Fruit fly (Drosophila melanogaster) whole organism: ENCODE measurements around the gene CG31551.

ENCODE experiments used
- CG8478 ChIP-seq: fragments of >200 bp; optimal IDR thresholded peaks from 2 replicates; lab custom pipeline; 2018; ENCODE audit warnings: inconsistent platforms
- Dll ChIP-seq: fragments of >200 bp; optimal IDR thresholded peaks from 2 replicates; lab custom pipeline; 2017
- EcR ChIP-seq, 2 experiments: fragments of >200 bp; optimal IDR thresholded peaks; 2 replicates each; lab custom pipeline; 2017; ENCODE audit warnings: missing biosample characterization in 2 of 2, missing genetic modification characterization in 2 of 2, missing genetic modification reagents in 2 of 2
- pan ChIP-seq: fragments of >200 bp; optimal IDR thresholded peaks from 2 replicates; lab custom pipeline; 2017
- psq ChIP-seq: fragments of >200 bp; optimal IDR thresholded peaks from 2 replicates; lab custom pipeline; 2017
- usp ChIP-seq: fragments of >200 bp; optimal IDR thresholded peaks from 2 replicates; lab custom pipeline; 2017; ENCODE audit warnings: missing biosample characterization, missing genetic modification characterization, mixed read lengths

Gene CG31551

DNA sequence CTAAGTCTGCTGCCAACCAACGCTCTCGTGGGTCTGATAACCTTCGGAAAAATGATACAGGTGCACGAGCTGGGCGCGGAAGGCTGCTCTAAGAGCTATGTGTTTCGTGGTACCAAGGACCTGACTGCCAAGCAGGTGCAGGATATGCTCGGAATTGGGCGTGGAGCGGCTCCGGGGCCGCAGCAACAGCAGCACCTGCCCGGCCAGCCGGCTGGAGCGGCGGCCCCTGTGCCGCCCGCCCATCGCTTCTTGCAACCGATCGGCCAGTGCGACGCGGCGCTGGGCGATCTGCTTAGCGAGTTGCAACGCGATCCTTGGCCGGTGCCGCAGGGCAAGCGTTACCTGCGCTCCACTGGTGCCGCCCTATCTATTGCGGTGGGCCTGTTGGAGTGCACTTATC is 22.3 kb downstream of the CG31551 start:
- TF ChIP-seq psq (lab: Kevin White, UChicago) (no peak), pan (lab: Kevin White, UChicago) (no peak), Dll (lab: Kevin White, UChicago) (no peak), usp (GFP tag; lab: Kevin White, UChicago) (no peak), CG8478 (lab: Kevin White, UChicago) (no peak), EcR (GFP tag; optimal IDR thresholded peaks at IDR 0.05; lab: Kevin White, UChicago) (no peak)

DNA sequence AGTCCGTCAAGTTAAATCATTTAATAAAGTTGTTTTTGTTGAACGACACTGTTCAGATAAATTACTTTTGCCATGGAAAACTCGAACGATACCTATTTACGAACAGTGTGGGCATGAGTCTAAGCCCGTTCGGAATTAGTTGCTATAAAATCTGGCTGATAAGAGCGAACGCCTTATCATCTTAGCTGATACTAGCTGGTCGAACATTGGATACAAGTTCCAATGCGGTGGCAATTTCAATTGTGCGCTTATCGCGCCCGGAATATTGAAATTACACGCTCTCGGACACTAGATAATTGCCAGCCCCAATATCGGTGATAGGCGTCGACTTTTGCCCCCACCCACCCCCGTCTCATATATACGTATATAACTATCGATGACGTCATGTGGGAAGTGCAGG is 26.2 kb downstream of the CG31551 start:
- TF ChIP-seq Dll (lab: Kevin White, UChicago): no peak
- TF ChIP-seq usp (GFP tag; lab: Kevin White, UChicago): no peak
- no peak for TF ChIP-seq pan (lab: Kevin White, UChicago)
- TF ChIP-seq psq (lab: Kevin White, UChicago): no peak
- TF ChIP-seq EcR (GFP tag; optimal IDR thresholded peaks at IDR 0.05; lab: Kevin White, UChicago): no peak
- TF ChIP-seq CG8478 (lab: Kevin White, UChicago): no peak

DNA sequence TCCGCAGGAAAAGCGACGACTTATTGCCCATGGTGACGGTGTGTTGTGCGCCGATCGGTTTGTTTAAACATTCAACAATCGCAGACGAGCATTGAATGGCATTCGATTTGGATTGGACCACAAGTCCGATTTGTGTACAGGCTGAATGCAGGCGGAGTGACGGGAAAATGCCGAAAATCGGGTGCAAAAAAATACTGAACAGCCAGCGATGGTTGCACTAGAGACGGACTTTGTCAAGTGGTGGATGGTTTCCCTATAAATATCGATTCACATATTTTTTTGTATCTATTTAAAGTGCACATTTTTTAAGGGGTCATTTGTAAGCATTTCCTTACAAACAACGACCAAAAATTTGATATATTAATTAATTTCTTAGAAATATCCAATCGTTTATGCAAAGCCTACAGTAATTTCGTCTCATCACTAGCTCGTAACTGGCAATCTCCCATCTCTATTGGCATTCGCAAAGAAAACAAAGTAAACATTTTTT is 27.1 kb downstream of the CG31551 start, which contains the start of the genes elm and MED27:
Gene elm, minus strand, starts transcription at position 170 of the 490 bp plus-strand sequence.
Gene MED27, plus strand, starts transcription at position 448 of the 490 bp plus-strand sequence.
- TF ChIP-seq EcR (GFP tag; optimal IDR thresholded peaks at IDR 0.05; lab: Kevin White, UChicago) (no peak), usp (GFP tag; lab: Kevin White, UChicago) (no peak)

DNA sequence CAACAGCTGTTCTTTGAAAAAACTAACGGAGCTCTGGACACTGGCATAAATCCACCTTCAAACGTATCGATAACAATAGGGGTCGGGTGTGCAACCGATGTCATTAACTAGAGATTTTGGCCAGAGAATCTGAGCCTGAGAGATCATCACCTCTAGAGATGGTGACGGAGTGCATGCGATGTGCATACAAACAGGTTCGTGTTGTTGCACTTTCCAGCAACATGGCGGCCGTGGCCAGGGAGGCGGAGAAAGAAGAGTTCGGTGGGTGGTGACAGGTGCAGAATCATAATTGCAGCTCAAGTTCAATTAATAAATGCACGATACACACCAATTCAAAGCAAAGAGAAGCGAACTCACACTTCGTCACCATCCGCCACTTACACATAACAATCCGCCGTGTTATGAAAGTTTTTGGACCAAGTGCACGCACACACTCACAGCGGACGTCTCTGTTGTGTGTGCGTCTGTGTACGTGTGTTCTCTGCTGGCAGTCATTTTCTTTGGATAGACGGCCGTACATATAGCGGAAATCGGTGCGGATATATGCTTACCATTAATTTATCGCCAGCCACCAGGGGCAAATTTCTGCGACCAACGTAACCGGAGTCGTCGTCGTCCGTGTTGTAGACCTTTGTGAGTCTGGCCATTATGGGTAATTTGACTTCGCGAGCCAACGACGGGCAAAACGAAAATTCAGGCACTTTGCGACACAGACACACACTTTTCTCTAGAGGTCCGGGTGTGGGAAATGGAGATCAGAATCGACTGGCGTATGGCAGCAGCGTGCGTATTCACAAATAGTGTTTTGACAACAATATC is 31.5 kb downstream of the CG31551 start:
- TF ChIP-seq psq (lab: Kevin White, UChicago) (no peak), pan (lab: Kevin White, UChicago) (no peak), CG8478 (lab: Kevin White, UChicago) (no peak), usp (GFP tag; lab: Kevin White, UChicago) (no peak)

DNA sequence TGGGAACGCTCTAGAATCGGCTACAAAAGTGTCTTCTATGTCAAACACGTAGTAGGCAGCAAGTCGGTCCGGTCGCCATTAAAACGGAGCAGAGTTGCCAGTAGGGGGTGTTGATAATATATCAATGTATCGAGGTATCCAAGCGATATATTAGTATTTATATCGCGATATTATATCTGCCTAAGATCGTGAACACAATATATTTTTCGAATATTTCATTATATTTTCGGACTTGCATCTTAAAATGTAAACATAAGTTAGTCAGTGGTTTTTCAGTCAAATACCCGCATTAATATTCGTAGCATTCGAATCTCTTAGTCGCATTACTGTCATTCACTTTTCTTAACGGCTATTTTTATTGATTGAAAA is 32.2 kb downstream of the CG31551 start, which contains the start of gene CG2182:
Gene CG2182, minus strand, starts transcription at position 84 of the 369 bp plus-strand sequence.
- TF ChIP-seq usp (GFP tag; lab: Kevin White, UChicago): no peak
- TF ChIP-seq Dll (lab: Kevin White, UChicago): no peak
- no peak for TF ChIP-seq pan (lab: Kevin White, UChicago)
- no peak for TF ChIP-seq CG8478 (lab: Kevin White, UChicago)
- no peak for TF ChIP-seq EcR (GFP tag; optimal IDR thresholded peaks at IDR 0.05; lab: Kevin White, UChicago)
- no peak for TF ChIP-seq psq (lab: Kevin White, UChicago)

DNA sequence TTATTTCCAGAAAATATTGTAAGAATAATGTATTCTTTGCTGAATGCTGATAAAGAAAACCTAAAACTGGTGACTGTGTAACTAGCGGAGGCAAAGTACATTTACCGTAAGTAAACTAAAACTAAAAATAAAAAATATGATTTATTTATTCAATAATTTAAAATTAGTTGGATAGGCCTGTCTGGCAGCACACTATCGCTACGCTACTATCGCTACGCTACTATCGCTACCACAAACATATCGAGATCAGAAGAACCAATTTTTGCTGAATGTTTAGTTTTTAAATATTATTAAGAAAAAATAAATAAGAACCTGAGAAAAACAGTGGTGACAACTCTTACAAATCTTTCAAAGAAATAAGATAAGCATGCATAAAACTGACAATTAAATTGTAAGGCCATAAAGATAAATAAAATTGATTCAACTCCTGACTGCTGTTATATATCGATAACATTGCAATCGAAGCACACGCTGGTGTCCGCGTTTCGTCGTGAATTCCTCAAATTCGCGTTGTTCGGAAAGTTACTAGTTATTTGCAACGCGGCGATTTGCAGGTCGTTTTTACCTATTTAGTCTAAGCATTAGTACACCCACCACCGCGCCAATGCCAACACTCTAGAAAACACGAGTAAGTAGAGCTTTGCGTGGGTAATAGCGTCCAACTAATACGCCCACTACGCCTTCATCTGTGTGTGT is 32.7 kb downstream of the CG31551 start, which contains the start of gene Wdr33:
Gene Wdr33, plus strand, starts transcription at position 438 of the 696 bp plus-strand sequence.
- TF ChIP-seq CG8478 (lab: Kevin White, UChicago): no peak
- no peak for TF ChIP-seq usp (GFP tag; lab: Kevin White, UChicago)
- no peak for TF ChIP-seq psq (lab: Kevin White, UChicago)
- no peak for TF ChIP-seq EcR (GFP tag; optimal IDR thresholded peaks at IDR 0.05; lab: Kevin White, UChicago)
- TF ChIP-seq pan (lab: Kevin White, UChicago): no peak
- TF ChIP-seq Dll (lab: Kevin White, UChicago): no peak

DNA sequence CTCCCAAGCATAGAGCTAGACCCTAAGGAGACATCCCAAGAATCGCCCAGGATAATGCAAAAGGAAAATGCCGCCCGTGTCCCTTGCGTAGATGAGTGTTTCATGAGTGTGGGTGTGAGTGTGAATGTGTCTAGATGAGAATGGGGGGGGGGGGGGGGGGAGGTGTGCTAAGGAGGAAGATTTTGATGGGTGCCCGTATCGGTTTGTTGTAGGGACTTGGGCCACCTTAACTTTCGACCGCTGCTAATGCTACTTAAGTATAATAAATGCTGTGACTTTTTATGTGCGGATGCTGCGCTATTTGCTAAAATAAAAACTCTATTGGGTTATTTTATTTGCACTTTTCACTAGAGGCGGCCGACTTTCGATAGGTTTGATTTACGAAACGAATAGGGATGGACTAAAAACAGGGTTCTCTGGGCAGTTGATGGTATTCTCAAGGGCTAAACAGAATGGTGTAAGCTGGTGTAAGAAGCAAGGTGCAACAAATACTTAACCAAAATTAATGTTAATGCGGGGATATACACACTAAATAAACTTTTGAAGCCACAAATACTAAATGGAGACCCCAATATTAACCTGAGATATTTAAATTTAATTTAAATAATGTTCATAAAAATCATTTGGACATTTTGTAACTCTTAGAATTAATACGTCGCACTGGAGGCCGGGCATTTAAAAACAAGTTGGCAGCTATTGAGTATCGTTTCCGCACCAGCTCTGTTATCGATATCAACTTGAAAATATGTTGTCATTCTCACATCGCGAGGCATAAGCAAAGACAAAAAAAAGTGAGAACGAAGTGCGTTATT is 41.5 kb downstream of the CG31551 start, which contains the start of the genes Xe7 and Atg17:
Gene Xe7, minus strand, starts transcription at position 407 of the 812 bp plus-strand sequence.
Gene Atg17, plus strand, starts transcription at position 786 of the 812 bp plus-strand sequence.
- no peak for TF ChIP-seq Dll (lab: Kevin White, UChicago)
- TF ChIP-seq pan (lab: Kevin White, UChicago): no peak
- no peak for TF ChIP-seq CG8478 (lab: Kevin White, UChicago)
- no peak for TF ChIP-seq usp (GFP tag; lab: Kevin White, UChicago)
- TF ChIP-seq EcR (GFP tag; optimal IDR thresholded peaks at IDR 0.05; lab: Kevin White, UChicago): no peak
- no peak for TF ChIP-seq psq (lab: Kevin White, UChicago)

DNA sequence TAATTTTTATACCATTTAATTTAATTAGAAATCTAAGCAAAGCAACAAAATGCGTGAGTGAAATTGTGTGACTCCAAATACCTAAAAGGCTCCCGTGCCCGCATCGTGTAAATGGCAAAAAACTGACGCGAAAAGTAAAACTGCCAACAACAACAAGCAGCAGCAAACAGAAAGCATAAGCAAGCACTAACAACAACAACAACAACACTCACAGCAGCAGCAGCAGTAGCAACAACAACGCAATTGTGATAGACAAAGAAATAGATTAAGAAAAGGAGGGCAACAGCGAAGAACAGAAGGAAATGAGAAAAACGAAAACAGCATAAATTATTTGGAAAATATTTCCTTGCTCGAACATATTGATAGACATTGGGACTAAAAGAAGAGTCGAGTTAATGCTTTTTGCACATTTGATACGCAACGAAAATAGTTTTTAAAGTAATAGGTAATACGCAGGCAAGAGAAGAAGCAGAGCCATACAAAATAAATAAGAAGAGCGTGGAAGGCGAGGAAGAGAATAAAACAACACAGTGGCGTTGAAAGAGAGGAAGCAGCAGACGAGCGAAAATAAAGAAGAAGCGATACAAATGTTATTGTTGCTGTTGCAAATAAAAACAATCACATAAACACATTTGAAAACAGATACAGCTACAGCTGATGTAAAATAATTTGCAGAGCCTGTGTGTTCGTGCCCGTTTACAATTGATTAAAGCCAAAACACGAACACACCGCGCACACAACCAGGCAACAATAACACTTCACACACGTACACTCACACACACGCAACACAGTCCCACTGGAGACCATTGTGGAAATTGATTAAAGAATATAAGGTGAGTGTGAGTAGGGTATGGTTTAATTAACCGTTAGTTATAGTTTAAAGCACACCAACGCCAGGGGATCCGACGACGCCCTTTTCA is 42.3 kb downstream of the CG31551 start:
- TF ChIP-seq usp (GFP tag; lab: Kevin White, UChicago) (no peak), psq (lab: Kevin White, UChicago) (no peak), CG8478 (lab: Kevin White, UChicago) (no peak), EcR (GFP tag; optimal IDR thresholded peaks at IDR 0.05; lab: Kevin White, UChicago) (no peak), Dll (lab: Kevin White, UChicago) (no peak), pan (lab: Kevin White, UChicago) (no peak)

DNA sequence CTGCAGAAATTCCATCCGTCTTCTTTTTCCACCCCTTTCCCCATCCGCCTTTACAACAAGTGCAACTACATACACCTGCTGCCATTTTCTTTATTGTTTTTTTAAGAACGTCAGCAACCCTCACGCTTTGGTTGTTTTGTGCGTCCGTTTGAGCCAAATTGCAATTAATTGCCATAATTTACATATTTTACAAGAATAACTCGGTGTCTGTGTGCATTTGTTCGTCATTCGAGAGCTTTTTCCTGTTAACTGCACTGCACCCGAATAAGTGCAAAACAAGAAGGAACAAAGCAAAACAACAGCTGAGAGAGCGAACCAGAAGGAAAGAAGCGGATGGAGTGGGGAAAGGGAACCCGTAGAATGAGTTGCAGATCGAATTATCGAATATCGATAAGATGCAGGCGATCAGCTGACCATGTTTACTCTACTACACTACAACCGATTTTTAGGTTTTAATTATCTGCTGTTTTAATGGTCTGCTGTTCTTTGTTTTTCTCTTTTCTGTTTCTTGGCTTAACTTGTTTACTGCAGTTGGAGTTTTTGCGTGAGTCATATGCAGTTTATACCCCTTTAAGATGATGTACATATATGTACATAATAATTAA is 43.1 kb downstream of the CG31551 start:
- TF ChIP-seq pan (lab: Kevin White, UChicago): no peak
- no peak for TF ChIP-seq EcR (GFP tag; optimal IDR thresholded peaks at IDR 0.05; lab: Kevin White, UChicago)
- TF ChIP-seq psq (lab: Kevin White, UChicago): no peak
- TF ChIP-seq usp (GFP tag; lab: Kevin White, UChicago): no peak
- no peak for TF ChIP-seq Dll (lab: Kevin White, UChicago)
